Fruit fly (Drosophila melanogaster) whole organism, embryonic: ENCODE data around the gene snz.

ENCODE experiments used
- Atf-2 ChIP-seq: fragments of 200-800 bp; sonication (Bioruptor generic); optimal IDR thresholded peaks from 2 replicates; lab custom pipeline; 2016; ENCODE audit warnings: missing biosample characterization, missing genetic modification characterization
- Atf6 ChIP-seq: fragments of 200-800 bp; sonication (Bioruptor generic); IDR thresholded peaks from 2 replicates; pipeline ENCODE4 v1.3.6; 2022; ENCODE audit warnings: missing biosample characterization, missing genetic modification characterization
- Bdp1 ChIP-seq: fragments of 200-800 bp; sonication (Bioruptor generic); optimal IDR thresholded peaks from 3 replicates; lab custom pipeline; 2016; ENCODE audit warnings: missing biosample characterization, missing genetic modification characterization
- Blimp-1 ChIP-seq: fragments of 200-800 bp; sonication (Bioruptor generic); optimal IDR thresholded peaks from 3 replicates; lab custom pipeline; 2018; ENCODE audit warnings: missing biosample characterization, missing genetic modification characterization, mild to moderate bottlenecking, moderate library complexity, missing genetic modification reagents
- CG10431 ChIP-seq: fragments of 200-800 bp; sonication (Bioruptor generic); optimal IDR thresholded peaks from 3 replicates; lab custom pipeline; 2018; ENCODE audit warnings: missing biosample characterization, mild to moderate bottlenecking, missing genetic modification characterization
- CG10543 ChIP-seq: fragments of 200-800 bp; sonication (Bioruptor generic); optimal IDR thresholded peaks from 3 replicates; lab custom pipeline; 2017; ENCODE audit warnings: missing biosample characterization, mild to moderate bottlenecking, missing genetic modification characterization, moderate library complexity
- CG11247 ChIP-seq: fragments of 200-800 bp; sonication (Bioruptor generic); IDR thresholded peaks from 2 replicates; pipeline ENCODE4 v1.3.6; 2022; ENCODE audit warnings: missing biosample characterization, missing genetic modification characterization
- CG11696 ChIP-seq: fragments of 200-800 bp; sonication (Bioruptor generic); IDR thresholded peaks from 2 replicates; pipeline ENCODE4 v1.3.6; 2022; ENCODE audit warnings: missing biosample characterization, missing genetic modification characterization
- CG12391 ChIP-seq: fragments of 200-800 bp; sonication (Bioruptor generic); optimal IDR thresholded peaks from 3 replicates; lab custom pipeline; 2018; ENCODE audit warnings: missing biosample characterization, mild to moderate bottlenecking, missing genetic modification characterization, moderate library complexity
- CG15269 ChIP-seq: fragments of 200-800 bp; sonication (Bioruptor generic); optimal IDR thresholded peaks from 2 replicates; lab custom pipeline; 2018; ENCODE audit warnings: missing biosample characterization, mild to moderate bottlenecking, missing genetic modification characterization, moderate library complexity
- CG16815 ChIP-seq: fragments of 200-800 bp; sonication (Bioruptor generic); optimal IDR thresholded peaks from 3 replicates; lab custom pipeline; 2017; ENCODE audit warnings: missing biosample characterization, mild to moderate bottlenecking, missing genetic modification characterization
- CG18764 ChIP-seq: fragments of 200-800 bp; sonication (Bioruptor generic); optimal IDR thresholded peaks from 3 replicates; lab custom pipeline; 2016; ENCODE audit warnings: missing biosample characterization, missing genetic modification characterization
- CG2712 ChIP-seq: fragments of 200-800 bp; optimal IDR thresholded peaks from 3 replicates; lab custom pipeline; 2019; ENCODE audit warnings: missing biosample characterization, mild to moderate bottlenecking, missing genetic modification characterization, moderate library complexity
- CG30431 ChIP-seq: fragments of 200-800 bp; sonication (Bioruptor generic); optimal IDR thresholded peaks from 2 replicates; lab custom pipeline; 2017; ENCODE audit warnings: missing biosample characterization, missing genetic modification characterization
- CG3163 ChIP-seq: fragments of 200-800 bp; sonication (Bioruptor generic); optimal IDR thresholded peaks from 3 replicates; lab custom pipeline; 2016; ENCODE audit warnings: missing biosample characterization, missing genetic modification characterization
- CG32772 ChIP-seq: fragments of 200-800 bp; sonication (Bioruptor generic); IDR thresholded peaks from 2 replicates; pipeline ENCODE4 v1.3.6; 2022; ENCODE audit warnings: missing biosample characterization, missing genetic modification characterization
- CG33557 ChIP-seq: fragments of 200-800 bp; sonication (Bioruptor generic); optimal IDR thresholded peaks from 2 replicates; lab custom pipeline; 2019; ENCODE audit warnings: missing biosample characterization, mild to moderate bottlenecking, missing genetic modification characterization, moderate library complexity
- CG34224 ChIP-seq: fragments of 200-800 bp; sonication (Bioruptor generic); IDR thresholded peaks from 3 replicates; pipeline ENCODE4 v1.3.6; 2022; ENCODE audit warnings: missing biosample characterization, missing genetic modification characterization; ENCODE audit not compliant: partially characterized antibody
- CG3838 ChIP-seq: fragments of 200-800 bp; sonication (Bioruptor generic); optimal IDR thresholded peaks from 3 replicates; lab custom pipeline; 2016; ENCODE audit warnings: missing biosample characterization, missing genetic modification characterization
- CG4854 ChIP-seq: fragments of 200-800 bp; sonication (Bioruptor generic); optimal IDR thresholded peaks from 2 replicates; lab custom pipeline; 2016; ENCODE audit warnings: missing biosample characterization, missing genetic modification characterization, inconsistent platforms
- CG5245 ChIP-seq: fragments of 200-800 bp; sonication (Bioruptor generic); optimal IDR thresholded peaks from 3 replicates; lab custom pipeline; 2016; ENCODE audit warnings: missing biosample characterization, missing genetic modification characterization
- CG6689 ChIP-seq: fragments of 200-800 bp; sonication (Bioruptor generic); IDR thresholded peaks from 2 replicates; pipeline ENCODE4 v1.3.6; 2022; ENCODE audit warnings: missing biosample characterization, missing genetic modification characterization
- CG7786 ChIP-seq: fragments of 200-800 bp; sonication (Bioruptor generic); optimal IDR thresholded peaks from 2 replicates; lab custom pipeline; 2016; ENCODE audit warnings: missing biosample characterization, missing genetic modification characterization
- CG7928 ChIP-seq: fragments of 200-800 bp; sonication (Bioruptor generic); optimal IDR thresholded peaks from 2 replicates; lab custom pipeline; 2017; ENCODE audit warnings: missing biosample characterization, mild to moderate bottlenecking, missing genetic modification characterization
- CG8944 ChIP-seq: fragments of 200-800 bp; sonication (Bioruptor generic); optimal IDR thresholded peaks from 3 replicates; lab custom pipeline; 2016; ENCODE audit warnings: missing biosample characterization, missing genetic modification characterization
- CG9932 ChIP-seq: fragments of 200-800 bp; sonication (Bioruptor generic); IDR thresholded peaks from 2 replicates; pipeline ENCODE4 v1.3.6; 2022; ENCODE audit warnings: missing biosample characterization, missing genetic modification characterization
- D ChIP-seq, 2 experiments: fragments of 200-800 bp in 1 of 2; fragments of >200 bp in 1 of 2; sonication (Bioruptor generic) in 1 of 2; optimal IDR thresholded peaks; 2 replicates in 1 of 2; 3 replicates in 1 of 2; lab custom pipeline; 2017; ENCODE audit warnings: mild to moderate bottlenecking in 1 of 2, missing biosample characterization in 1 of 2, missing genetic modification characterization in 1 of 2, missing genetic modification reagents in 1 of 2
- E2f1 ChIP-seq: fragments of 200-800 bp; sonication (Bioruptor generic); IDR thresholded peaks from 2 replicates; pipeline ENCODE4 v1.3.6; 2022; ENCODE audit warnings: missing biosample characterization, missing genetic modification characterization
- Hmx ChIP-seq: fragments of 200-800 bp; sonication (Bioruptor generic); optimal IDR thresholded peaks from 2 replicates; lab custom pipeline; 2016; ENCODE audit warnings: missing biosample characterization, missing genetic modification characterization
- Hr39 ChIP-seq: fragments of >200 bp; optimal IDR thresholded peaks from 2 replicates; lab custom pipeline; 2017
- Kr ChIP-seq: fragments of 200-800 bp; sonication (Bioruptor generic); optimal IDR thresholded peaks from 2 replicates; lab custom pipeline; 2017; ENCODE audit warnings: missing biosample characterization, mild to moderate bottlenecking, missing genetic modification characterization
- NK7.1 ChIP-seq: fragments of 200-800 bp; sonication (Bioruptor generic); optimal IDR thresholded peaks from 3 replicates; lab custom pipeline; 2016; ENCODE audit warnings: missing biosample characterization, missing genetic modification characterization
- Rx ChIP-seq: fragments of 200-800 bp; sonication (Bioruptor generic); IDR thresholded peaks from 2 replicates; pipeline ENCODE4 v1.3.6; 2022; ENCODE audit warnings: missing biosample characterization, missing genetic modification characterization
- Scr ChIP-seq: fragments of 200-800 bp; sonication (Bioruptor generic); IDR thresholded peaks from 2 replicates; pipeline ENCODE4 v1.3.6; 2022; ENCODE audit warnings: missing biosample characterization, missing genetic modification characterization; ENCODE audit not compliant: partially characterized antibody
- Sin3A ChIP-seq: fragments of >200 bp; optimal IDR thresholded peaks from 2 replicates; lab custom pipeline; 2018
- bcd ChIP-seq: fragments of 200-800 bp; sonication (Bioruptor generic); optimal IDR thresholded peaks from 2 replicates; lab custom pipeline; 2017; ENCODE audit warnings: missing biosample characterization, mild to moderate bottlenecking, missing genetic modification characterization
- bigmax ChIP-seq: fragments of 200-800 bp; sonication (Bioruptor generic); optimal IDR thresholded peaks from 2 replicates; lab custom pipeline; 2018; ENCODE audit warnings: missing biosample characterization, mild to moderate bottlenecking, missing genetic modification characterization
- cato ChIP-seq: fragments of 200-800 bp; sonication (Bioruptor generic); optimal IDR thresholded peaks from 2 replicates; lab custom pipeline; 2016; ENCODE audit warnings: missing biosample characterization, missing genetic modification characterization, borderline replicate concordance
- crp ChIP-seq, 2 experiments: fragments of 200-800 bp; sonication (Bioruptor generic); optimal IDR thresholded peaks; 2 replicates in 1 of 2; 3 replicates in 1 of 2; lab custom pipeline; 2017; ENCODE audit warnings: missing biosample characterization in 2 of 2, missing genetic modification characterization in 2 of 2, mild to moderate bottlenecking in 1 of 2, moderate library complexity in 1 of 2
- dimm ChIP-seq: fragments of 200-800 bp; sonication (Bioruptor generic); IDR thresholded peaks from 2 replicates; pipeline ENCODE4 v1.3.6; 2022; ENCODE audit warnings: missing biosample characterization, missing genetic modification characterization
- eve ChIP-seq, 2 experiments: fragments of >200 bp; optimal IDR thresholded peaks; 2 replicates each; lab custom pipeline; 2017; ENCODE audit warnings: missing biosample characterization in 2 of 2, missing genetic modification characterization in 2 of 2
- gem ChIP-seq: fragments of 200-800 bp; sonication (Bioruptor generic); optimal IDR thresholded peaks from 2 replicates; lab custom pipeline; 2019; ENCODE audit warnings: missing biosample characterization, mild to moderate bottlenecking, missing genetic modification characterization, moderate library complexity
- gfzf ChIP-seq: fragments of 200-800 bp; sonication (Bioruptor generic); optimal IDR thresholded peaks from 2 replicates; lab custom pipeline; 2016; ENCODE audit warnings: missing biosample characterization, mild to moderate bottlenecking, missing genetic modification characterization, moderate library complexity
- nerfin-2 ChIP-seq: fragments of 200-800 bp; sonication (Bioruptor generic); IDR thresholded peaks from 2 replicates; pipeline ENCODE4 v1.3.6; 2022; ENCODE audit warnings: missing biosample characterization, missing genetic modification characterization; ENCODE audit not compliant: partially characterized antibody
- odd ChIP-seq: fragments of 200-800 bp; sonication (Bioruptor generic); optimal IDR thresholded peaks from 2 replicates; lab custom pipeline; 2017; ENCODE audit warnings: missing biosample characterization, mild to moderate bottlenecking, missing genetic modification characterization
- onecut ChIP-seq: fragments of 200-800 bp; sonication (Bioruptor generic); IDR thresholded peaks from 2 replicates; pipeline ENCODE4 v1.3.6; 2022; ENCODE audit warnings: missing biosample characterization, missing genetic modification characterization
- pros ChIP-seq: fragments of 200-800 bp; sonication (Bioruptor generic); optimal IDR thresholded peaks from 3 replicates; lab custom pipeline; 2019; ENCODE audit warnings: missing biosample characterization, mild to moderate bottlenecking, missing genetic modification characterization, moderate library complexity
- slou ChIP-seq: fragments of 200-800 bp; sonication (Bioruptor generic); optimal IDR thresholded peaks from 3 replicates; lab custom pipeline; 2016; ENCODE audit warnings: missing biosample characterization, missing genetic modification characterization
- trh ChIP-seq: fragments of 200-800 bp; sonication (Bioruptor generic); optimal IDR thresholded peaks from 2 replicates; lab custom pipeline; 2016; ENCODE audit warnings: missing biosample characterization, missing genetic modification characterization

Gene snz

dm6 chrX:7901153-7902038 is 10.5 kb upstream of the snz start, which contains the start of the genes RpS6 and bys (continued):
- TF ChIP-seq CG9932 (GFP tag; lab: Robert Waterston, UW) = peak; percentile 74
- peak; percentile 17; the same call in 1 of the 2 replicates for TF ChIP-seq Rx (GFP tag; lab: Robert Waterston, UW)
- no peak for TF ChIP-seq dimm (GFP tag; lab: Robert Waterston, UW)
- peak; percentile 88 for TF ChIP-seq Scr (GFP tag; lab: Robert Waterston, UW)
- TF ChIP-seq Atf-2 = no peak
- peak; percentile 59 for TF ChIP-seq CG12391 (tag; lab: Kevin White, UChicago)
- no peak for TF ChIP-seq Blimp-1 (GFP tag; lab: Kevin White, UChicago)
- TF ChIP-seq Hmx (GFP tag; lab: Kevin White, UChicago) = no peak
- TF ChIP-seq Hr39 (lab: Kevin White, UChicago) = no peak
- TF ChIP-seq CG4854 (GFP tag; lab: Kevin White, UChicago) = no peak
- TF ChIP-seq CG16815 (GFP tag; lab: Kevin White, UChicago) = peak; percentile 45
- TF ChIP-seq odd (GFP tag; lab: Kevin White, UChicago) = peak; percentile 51
- TF ChIP-seq CG10431 (GFP tag; lab: Kevin White, UChicago) = peak; percentile 51
- no peak for TF ChIP-seq trh (GFP tag; lab: Kevin White, UChicago)
- no peak for TF ChIP-seq CG30431 (GFP tag; lab: Kevin White, UChicago)
- TF ChIP-seq nerfin-2 (GFP tag; lab: Robert Waterston, UW) = peak; percentile 73
- peak; percentile 39 for TF ChIP-seq CG2712 (tag; lab: Kevin White, UChicago)
- peak; percentile 82 for TF ChIP-seq CG7928
- peak; percentile 7 for TF ChIP-seq bigmax (GFP tag; lab: Kevin White, UChicago)
- peak; percentile 70 for TF ChIP-seq CG34224 (GFP tag; lab: Robert Waterston, UW)
- peak; percentile 50 for TF ChIP-seq gem
- no peak for TF ChIP-seq CG3163 (GFP tag; lab: Kevin White, UChicago)
- no peak for TF ChIP-seq CG7786 (GFP tag; lab: Kevin White, UChicago)
- TF ChIP-seq CG15269 = peak; percentile 24
- no peak for TF ChIP-seq gfzf
- peak; percentile 5 for TF ChIP-seq CG10543
- no peak for TF ChIP-seq cato (GFP tag; lab: Kevin White, UChicago)
- TF ChIP-seq slou (GFP tag; lab: Kevin White, UChicago) = peak; percentile 41
- peak; percentile 75 for TF ChIP-seq onecut (GFP tag; lab: Robert Waterston, UW)
- TF ChIP-seq CG5245 (GFP tag; lab: Kevin White, UChicago) = peak; percentile 19
- TF ChIP-seq Atf6 (GFP tag; lab: Robert Waterston, UW) = no peak
- no peak for TF ChIP-seq CG18764 (GFP tag; lab: Kevin White, UChicago)
- TF ChIP-seq CG6689 (GFP tag; lab: Robert Waterston, UW) = peak; percentile 5; the same call in 1 of the 2 replicates
- no peak for TF ChIP-seq eve (GFP tag; optimal IDR thresholded peaks at IDR 0.05; lab: Kevin White, UChicago)
- TF ChIP-seq CG3838 (GFP tag; lab: Kevin White, UChicago) = no peak
- TF ChIP-seq Kr (GFP tag; lab: Kevin White, UChicago) = no peak
- TF ChIP-seq bcd (GFP tag; lab: Kevin White, UChicago) = peak; percentile 47
- TF ChIP-seq CG33557 (GFP tag; lab: Kevin White, UChicago) = peak; percentile 19
- peak; percentile 32 for TF ChIP-seq CG8944 (GFP tag; lab: Kevin White, UChicago)
- peak in 1 of 2 experiments; percentile 65 for TF ChIP-seq crp (GFP tag; optimal IDR thresholded peaks at IDR 0.05; lab: Kevin White, UChicago)
- peak; percentile 21 for TF ChIP-seq Sin3A
- peak; percentile 70 for TF ChIP-seq CG11247 (GFP tag; lab: Robert Waterston, UW)
- peak; percentile 12; the same call in 1 of the 2 replicates for TF ChIP-seq E2f1 (GFP tag; lab: Robert Waterston, UW)
- TF ChIP-seq CG11696 (GFP tag; lab: Robert Waterston, UW) = no peak
- TF ChIP-seq D (optimal IDR thresholded peaks at IDR 0.05; lab: Kevin White, UChicago) = no peak
- TF ChIP-seq D (GFP tag; optimal IDR thresholded peaks at IDR 0.05; lab: Kevin White, UChicago) = peak; percentile 10
- no peak for TF ChIP-seq NK7.1 (GFP tag; lab: Kevin White, UChicago)
- no peak for TF ChIP-seq pros (GFP tag; lab: Kevin White, UChicago)
- peak; percentile 58 for TF ChIP-seq CG32772 (GFP tag; lab: Robert Waterston, UW)
- no peak for TF ChIP-seq Bdp1 (GFP tag; lab: Kevin White, UChicago)
